Fruit fly (Drosophila melanogaster) whole organism, pupa: Measurements from ENCODE around the gene Ssl1.

Source experiments
- CG10348 ChIP-seq: fragments of 200-800 bp; sonication (Bioruptor generic); IDR thresholded peaks from 2 replicates; pipeline ENCODE4 v1.3.6; 2022; ENCODE audit warnings: missing biosample characterization, missing genetic modification characterization
- CG12605 ChIP-seq: fragments of 200-800 bp; sonication (Bioruptor generic); IDR thresholded peaks from 2 replicates; pipeline ENCODE4 v1.3.6; 2022; ENCODE audit warnings: missing biosample characterization, missing genetic modification characterization
- CG13204 ChIP-seq: fragments of 200-800 bp; sonication (Bioruptor generic); optimal IDR thresholded peaks from 2 replicates; lab custom pipeline; 2018; ENCODE audit warnings: missing biosample characterization, mild to moderate bottlenecking, missing genetic modification characterization, moderate library complexity
- CG14655 ChIP-seq: fragments of 200-800 bp; sonication (Bioruptor generic); optimal IDR thresholded peaks from 3 replicates; lab custom pipeline; 2017; ENCODE audit warnings: mild to moderate bottlenecking, missing biosample characterization, missing genetic modification reagents, missing genetic modification characterization
- CG15710 ChIP-seq: fragments of 200-800 bp; sonication (Bioruptor generic); optimal IDR thresholded peaks from 2 replicates; lab custom pipeline; 2018; ENCODE audit warnings: missing biosample characterization, mild to moderate bottlenecking, missing genetic modification characterization, moderate library complexity
- CG17806 ChIP-seq: fragments of 200-800 bp; sonication (Bioruptor generic); optimal IDR thresholded peaks from 2 replicates; lab custom pipeline; 2018; ENCODE audit warnings: missing biosample characterization, mild to moderate bottlenecking, missing genetic modification characterization, moderate library complexity
- CG32121 ChIP-seq: fragments of 200-800 bp; sonication (Bioruptor generic); IDR thresholded peaks from 2 replicates; pipeline ENCODE4 v1.3.6; 2022; ENCODE audit warnings: missing biosample characterization, missing genetic modification characterization
- CG34367 ChIP-seq: fragments of 200-800 bp; sonication (Bioruptor generic); optimal IDR thresholded peaks from 2 replicates; lab custom pipeline; 2018; ENCODE audit warnings: missing biosample characterization, mild to moderate bottlenecking, missing genetic modification characterization
- CG4496 ChIP-seq: fragments of 200-800 bp; sonication (Bioruptor generic); IDR thresholded peaks from 3 replicates; pipeline ENCODE4 v1.3.6; 2022; ENCODE audit warnings: missing biosample characterization, missing genetic modification characterization
- CG8159 ChIP-seq: fragments of 200-800 bp; sonication (Bioruptor generic); optimal IDR thresholded peaks from 3 replicates; lab custom pipeline; 2018; ENCODE audit warnings: missing biosample characterization, mild to moderate bottlenecking, missing genetic modification characterization, moderate library complexity
- CG8301 ChIP-seq: fragments of 200-800 bp; sonication (Bioruptor generic); optimal IDR thresholded peaks from 2 replicates; lab custom pipeline; 2018; ENCODE audit warnings: missing biosample characterization, mild to moderate bottlenecking, missing genetic modification characterization
- CG9948 ChIP-seq: fragments of 200-800 bp; sonication (Bioruptor generic); optimal IDR thresholded peaks from 2 replicates; lab custom pipeline; 2018; ENCODE audit warnings: missing biosample characterization, mild to moderate bottlenecking, missing genetic modification characterization, moderate library complexity
- D1 ChIP-seq: fragments of 200-800 bp; sonication (Bioruptor generic); optimal IDR thresholded peaks from 2 replicates; lab custom pipeline; 2018; ENCODE audit warnings: missing biosample characterization, mild to moderate bottlenecking, missing genetic modification characterization, moderate library complexity
- EcR ChIP-seq: fragments of 200-800 bp; sonication (Bioruptor generic); optimal IDR thresholded peaks from 3 replicates; lab custom pipeline; 2019; ENCODE audit warnings: missing biosample characterization, missing genetic modification characterization, mild to moderate bottlenecking, moderate library complexity, missing genetic modification reagents
- Ets98B ChIP-seq: fragments of 200-800 bp; sonication (Bioruptor generic); IDR thresholded peaks from 2 replicates; pipeline ENCODE4 v1.3.6; 2022; ENCODE audit warnings: missing biosample characterization, missing genetic modification characterization
- Pif1A ChIP-seq: fragments of 200-800 bp; sonication (Bioruptor generic); optimal IDR thresholded peaks from 3 replicates; lab custom pipeline; 2016; ENCODE audit warnings: missing biosample characterization, missing genetic modification characterization
- Pif1B ChIP-seq: fragments of 200-800 bp; sonication (Bioruptor generic); optimal IDR thresholded peaks from 3 replicates; lab custom pipeline; 2016; ENCODE audit warnings: missing biosample characterization, missing genetic modification characterization
- Snoo ChIP-seq: fragments of 200-800 bp; sonication (Bioruptor generic); optimal IDR thresholded peaks from 3 replicates; lab custom pipeline; 2017; ENCODE audit warnings: missing biosample characterization, mild to moderate bottlenecking, missing genetic modification characterization, inconsistent platforms
- fd96Ca ChIP-seq: fragments of 200-800 bp; sonication (Bioruptor generic); IDR thresholded peaks from 3 replicates; pipeline ENCODE4 v1.3.6; 2022; ENCODE audit warnings: missing biosample characterization, missing genetic modification characterization
- gl ChIP-seq: fragments of 200-800 bp; sonication (Bioruptor generic); optimal IDR thresholded peaks from 2 replicates; lab custom pipeline; 2018; ENCODE audit warnings: missing biosample characterization, mild to moderate bottlenecking, missing genetic modification characterization
- rn ChIP-seq: fragments of 200-800 bp; sonication (Bioruptor generic); IDR thresholded peaks from 2 replicates; pipeline ENCODE4 v1.3.6; 2022; ENCODE audit warnings: missing biosample characterization, missing genetic modification characterization

Gene Ssl1

DNA sequence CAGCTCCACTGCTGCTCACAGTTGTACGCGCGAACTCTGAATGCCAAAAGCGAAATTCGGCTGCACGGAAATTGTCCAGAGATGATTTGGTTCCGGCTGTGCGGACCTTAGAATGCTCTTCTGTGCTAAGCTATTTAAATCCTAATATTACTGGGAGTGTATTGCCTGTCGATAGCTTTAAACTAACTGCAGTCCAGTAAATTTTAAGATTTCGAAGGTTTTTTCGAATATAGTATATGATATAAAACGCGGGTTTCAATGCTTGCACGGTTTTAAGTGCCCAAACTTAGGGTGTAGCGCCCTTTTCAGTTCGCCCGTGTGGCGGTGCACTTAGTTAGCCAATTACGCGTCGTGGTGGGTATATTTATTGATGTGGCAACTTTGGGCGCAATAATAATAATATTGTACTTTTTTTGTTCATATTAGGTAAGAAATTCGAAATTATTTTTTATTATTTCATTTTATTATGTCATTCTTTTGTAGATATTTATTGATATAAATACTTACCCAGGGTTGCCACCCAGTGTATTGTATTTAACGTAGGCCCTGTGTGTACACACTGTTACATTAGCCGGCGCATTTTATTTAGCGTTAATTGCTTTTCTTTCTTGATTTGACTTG, at the start of gene Ssl1, which contains the start of gene Chro:
Gene Ssl1, plus strand, starts transcription at position 367 of the 621 bp plus-strand sequence.
Gene Chro, minus strand, starts transcription at position 262 of the 621 bp plus-strand sequence.
- TF ChIP-seq CG34367 (tag; lab: Kevin White, UChicago) (peak; percentile 100), Pif1B (peak; percentile 100), CG9948 (tag; lab: Kevin White, UChicago) (peak; percentile 100), CG13204 (GFP tag; lab: Kevin White, UChicago) (peak; percentile 98), gl (tag; lab: Kevin White, UChicago) (peak; percentile 99), EcR (peak; percentile 86), CG10348 (GFP tag; lab: Robert Waterston, UW) (peak; percentile 99), CG17806 (tag; lab: Kevin White, UChicago) (peak; percentile 100), rn (peak; percentile 99), CG8301 (tag; lab: Kevin White, UChicago) (peak; percentile 100), fd96Ca (GFP tag; lab: Robert Waterston, UW) (peak; percentile 100), CG8159 (tag; lab: Kevin White, UChicago) (peak; percentile 100), CG14655 (peak; percentile 100), CG4496 (GFP tag; lab: Robert Waterston, UW) (peak; percentile 100), D1 (no peak), Snoo (tag; lab: Kevin White, UChicago) (peak; percentile 100), CG12605 (GFP tag; lab: Robert Waterston, UW) (peak; percentile 99), Pif1A (peak; percentile 100), CG32121 (GFP tag; lab: Robert Waterston, UW) (peak; percentile 100), CG15710 (tag; lab: Kevin White, UChicago) (peak; percentile 100), Ets98B (peak; percentile 100)

DNA sequence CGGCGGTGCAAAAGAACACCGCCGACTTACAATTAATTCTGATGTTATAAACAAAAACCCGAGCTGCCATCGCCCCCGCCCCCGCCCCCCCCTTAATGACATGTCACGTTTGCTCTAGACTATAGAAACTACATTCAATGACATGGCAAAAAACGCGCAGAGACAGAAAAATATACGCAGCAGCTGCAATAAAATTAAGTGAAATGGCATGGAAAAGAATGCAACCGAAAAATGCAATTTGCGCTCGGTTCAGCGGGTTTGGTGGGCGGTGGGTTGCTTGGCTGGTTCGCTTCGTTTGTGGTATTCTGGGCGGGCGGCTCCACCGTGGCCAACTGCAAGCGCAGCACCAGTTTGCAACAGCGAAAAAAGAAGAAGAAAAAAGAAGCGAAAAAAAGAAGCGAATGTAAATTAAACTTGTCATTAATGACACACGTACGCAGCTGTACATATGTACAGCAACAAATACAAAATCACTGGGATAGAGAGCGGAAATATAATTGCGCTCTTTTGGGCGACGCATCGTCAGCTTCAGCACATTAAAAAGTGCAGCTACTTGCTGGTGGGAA, 48.7 kb upstream of the Ssl1 start:
- no peak for TF ChIP-seq Ets98B
- no peak for TF ChIP-seq CG4496 (GFP tag; lab: Robert Waterston, UW)
- no peak for TF ChIP-seq CG13204 (GFP tag; lab: Kevin White, UChicago)
- TF ChIP-seq gl (tag; lab: Kevin White, UChicago): no peak
- no peak for TF ChIP-seq fd96Ca (GFP tag; lab: Robert Waterston, UW)
- TF ChIP-seq CG17806 (tag; lab: Kevin White, UChicago): no peak
- no peak for TF ChIP-seq CG12605 (GFP tag; lab: Robert Waterston, UW)
- no peak for TF ChIP-seq Snoo (tag; lab: Kevin White, UChicago)
- TF ChIP-seq CG9948 (tag; lab: Kevin White, UChicago): no peak
- TF ChIP-seq Pif1B: no peak
- TF ChIP-seq CG34367 (tag; lab: Kevin White, UChicago): no peak
- no peak for TF ChIP-seq D1

DNA sequence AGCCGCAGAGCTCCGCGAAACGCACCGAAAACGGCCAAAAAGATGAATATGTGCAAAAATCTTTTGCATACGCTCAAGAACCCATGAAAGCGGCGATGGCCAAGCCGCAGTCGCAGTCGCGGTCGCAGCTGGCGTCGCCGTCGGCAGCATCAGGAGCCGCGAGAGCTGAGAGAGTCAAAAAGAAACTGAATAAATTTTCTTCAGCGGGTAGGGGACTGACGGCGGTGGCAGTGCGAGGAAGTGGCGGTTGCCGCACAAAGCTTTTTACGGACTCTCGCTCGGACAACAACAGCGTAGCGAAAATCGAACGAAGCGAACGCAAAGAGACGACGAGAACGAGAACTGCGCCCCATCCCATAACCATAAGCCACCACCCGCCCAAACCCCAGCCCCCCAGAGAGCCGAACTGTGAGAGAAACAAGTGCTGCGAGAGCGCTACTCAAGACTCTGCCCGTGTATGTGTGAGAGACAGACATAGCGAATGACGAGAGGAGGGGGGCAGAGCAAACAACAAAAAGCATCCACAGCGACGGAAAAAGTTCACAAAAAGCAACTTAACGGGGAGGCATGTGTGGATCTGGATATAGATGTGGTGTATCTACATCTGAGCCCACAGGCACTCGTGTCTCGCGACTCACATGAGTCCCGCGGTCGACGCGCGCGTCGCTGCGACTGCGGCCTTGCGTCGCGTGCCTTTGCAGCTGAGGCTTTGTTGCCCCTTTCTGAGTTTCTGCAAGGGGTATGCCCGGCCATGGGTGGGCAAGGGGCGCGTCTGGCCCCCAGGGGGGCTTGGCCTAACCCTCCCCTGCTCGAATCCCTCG, 43.5 kb upstream of the Ssl1 start, which contains the start of gene jim:
Gene jim, minus strand, starts transcription at position 51 of the 821 bp plus-strand sequence.
- peak; percentile 44 for TF ChIP-seq CG15710 (tag; lab: Kevin White, UChicago)
- TF ChIP-seq rn: no peak
- TF ChIP-seq CG32121 (GFP tag; lab: Robert Waterston, UW): peak; percentile 60; the same call in 1 of the 2 replicates
- TF ChIP-seq EcR: peak; percentile 88
- peak; percentile 68 for TF ChIP-seq Ets98B
- TF ChIP-seq CG9948 (tag; lab: Kevin White, UChicago): no peak
- peak; percentile 38 for TF ChIP-seq CG34367 (tag; lab: Kevin White, UChicago)
- peak; percentile 92 for TF ChIP-seq CG13204 (GFP tag; lab: Kevin White, UChicago)
- peak; percentile 48 for TF ChIP-seq CG14655
- peak; percentile 23 for TF ChIP-seq CG8159 (tag; lab: Kevin White, UChicago)
- peak; percentile 80 for TF ChIP-seq CG12605 (GFP tag; lab: Robert Waterston, UW)
- TF ChIP-seq CG10348 (GFP tag; lab: Robert Waterston, UW): 0 out of 2 replicates have a peak, but pooled peaks have one; percentile 15
- TF ChIP-seq Snoo (tag; lab: Kevin White, UChicago): peak; percentile 67
- TF ChIP-seq CG17806 (tag; lab: Kevin White, UChicago): no peak
- no peak; the same call in 1 of the 3 replicates for TF ChIP-seq CG4496 (GFP tag; lab: Robert Waterston, UW)
- no peak for TF ChIP-seq Pif1A
- TF ChIP-seq CG8301 (tag; lab: Kevin White, UChicago): peak; percentile 33
- peak; percentile 56 for TF ChIP-seq Pif1B
- peak; percentile 71 for TF ChIP-seq gl (tag; lab: Kevin White, UChicago)
- TF ChIP-seq D1: no peak
- TF ChIP-seq fd96Ca (GFP tag; lab: Robert Waterston, UW): peak; percentile 82; the same call in 2 of the 3 replicates

DNA sequence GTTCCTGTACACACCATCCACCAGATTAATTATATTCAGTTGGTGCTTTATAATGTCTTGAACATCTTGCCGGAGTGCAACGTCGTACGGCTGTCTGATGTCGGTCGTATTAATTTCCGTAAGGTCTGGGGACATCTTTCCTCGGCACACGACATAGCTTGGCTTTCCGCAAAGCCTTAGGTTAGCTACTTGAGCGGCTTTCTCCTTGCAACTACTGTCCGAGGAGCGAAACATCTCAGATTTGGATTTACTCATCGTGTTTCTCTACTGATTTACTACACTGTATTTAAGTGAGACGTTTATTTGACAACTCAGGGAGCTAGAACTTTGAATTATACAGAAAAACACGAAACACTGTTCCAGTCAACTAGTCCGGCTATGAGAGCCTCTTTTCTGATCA, 42.1 kb upstream of the Ssl1 start, which contains the start of the genes CG11226 and CG45428:
Gene CG11226, plus strand, starts transcription at position 301 of the 400 bp plus-strand sequence.
Gene CG45428, minus strand, starts transcription at position 303 of the 400 bp plus-strand sequence.
- TF ChIP-seq CG10348 (GFP tag; lab: Robert Waterston, UW) (no peak), CG34367 (tag; lab: Kevin White, UChicago) (no peak), EcR (no peak), Pif1B (no peak), CG15710 (tag; lab: Kevin White, UChicago) (no peak), CG4496 (GFP tag; lab: Robert Waterston, UW) (no peak)
